ENCODE assay signal across 4 fruit fly cellular contexts in genomic region chr3L:11285066-11285465, dm6.
TF ChIP-seq lines count a peak whose summit lies in the region.

No protein-coding gene starts in this region.

- TF ChIP-seq CTCF in whole organism, embryonic (GFP tag; optimal IDR thresholded peaks at IDR 0.05; lab: Kevin White, UChicago) = no peak

TF ChIP-seq in whole organism, adult, 20 proteins besides CTCF, POLR2A, EP300 and RAD21:
- no peak for TF ChIP-seq ovo (GFP tag; optimal IDR thresholded peaks at IDR 0.05; lab: Kevin White, UChicago)
- peak; percentile 13 for TF ChIP-seq CG7045 (GFP tag; optimal IDR thresholded peaks at IDR 0.05; lab: Kevin White, UChicago)
- no peak for TF ChIP-seq toe (GFP tag; optimal IDR thresholded peaks at IDR 0.05; lab: Kevin White, UChicago)
- TF ChIP-seq Mnt (GFP tag; optimal IDR thresholded peaks at IDR 0.05; lab: Kevin White, UChicago) = no peak
- TF ChIP-seq kay (GFP tag; lab: Kevin White, UChicago; ENCODE audit: borderline replicate concordance) = no peak
- peak; percentile 56 for TF ChIP-seq CG14711 (tag; optimal IDR thresholded peaks at IDR 0.05; lab: Kevin White, UChicago)
- no peak for TF ChIP-seq bab1 (GFP tag; optimal IDR thresholded peaks at IDR 0.05; lab: Kevin White, UChicago)
- TF ChIP-seq Crg-1 (GFP tag; optimal IDR thresholded peaks at IDR 0.05; lab: Kevin White, UChicago) = no peak
- no peak for TF ChIP-seq CG33017 (tag; optimal IDR thresholded peaks at IDR 0.05; lab: Kevin White, UChicago)

TF ChIP-seq in whole organism, embryonic, 481 proteins besides CTCF, POLR2A, EP300 and RAD21 (continues in another document):
- TF ChIP-seq CG11723 (GFP tag; optimal IDR thresholded peaks at IDR 0.05; lab: Kevin White, UChicago) = no peak
- TF ChIP-seq CG12391 (tag; optimal IDR thresholded peaks at IDR 0.05; lab: Kevin White, UChicago) = no peak
- TF ChIP-seq tap (tag; optimal IDR thresholded peaks at IDR 0.05; lab: Kevin White, UChicago) = peak; percentile 65
- no peak for TF ChIP-seq CG9609 (GFP tag; optimal IDR thresholded peaks at IDR 0.05; lab: Kevin White, UChicago)
- no peak for TF ChIP-seq Sin3A (optimal IDR thresholded peaks at IDR 0.05; lab: Kevin White, UChicago)
- TF ChIP-seq CG10565 (GFP tag; optimal IDR thresholded peaks at IDR 0.05; lab: Kevin White, UChicago) = peak; percentile 5
- TF ChIP-seq CG17912 (GFP tag; optimal IDR thresholded peaks at IDR 0.05; lab: Kevin White, UChicago) = no peak
- peak; percentile 53 for TF ChIP-seq CG18764 (GFP tag; optimal IDR thresholded peaks at IDR 0.05; lab: Kevin White, UChicago)
- peak; percentile 49 for TF ChIP-seq CG3281 (GFP tag; optimal IDR thresholded peaks at IDR 0.05; lab: Kevin White, UChicago)
- no peak for TF ChIP-seq CG3065 (GFP tag; optimal IDR thresholded peaks at IDR 0.05; lab: Kevin White, UChicago)
- TF ChIP-seq Vsx1 (GFP tag; optimal IDR thresholded peaks at IDR 0.05; lab: Kevin White, UChicago) = no peak
- TF ChIP-seq Rx (GFP tag; IDR thresholded peaks at IDR 0.05; lab: Robert Waterston, UW) = no peak
- TF ChIP-seq CG3726 (GFP tag; IDR thresholded peaks at IDR 0.05; lab: Robert Waterston, UW) = no peak
- peak; percentile 59; the same call in 1 of the 2 replicates for TF ChIP-seq lmd (GFP tag; IDR thresholded peaks at IDR 0.05; lab: Robert Waterston, UW)
- no peak for TF ChIP-seq Nf-YC (tag; optimal IDR thresholded peaks at IDR 0.05; lab: Kevin White, UChicago)
- TF ChIP-seq CG13624 (GFP tag; optimal IDR thresholded peaks at IDR 0.05; lab: Kevin White, UChicago) = peak; percentile 29
- TF ChIP-seq CG10959 (GFP tag; IDR thresholded peaks at IDR 0.05; lab: Robert Waterston, UW) = no peak
- no peak for TF ChIP-seq Hr3 (GFP tag; optimal IDR thresholded peaks at IDR 0.05; lab: Kevin White, UChicago)
- peak; percentile 62 for TF ChIP-seq CG6854 (GFP tag; optimal IDR thresholded peaks at IDR 0.05; lab: Kevin White, UChicago)
- TF ChIP-seq Fer2 (tag; optimal IDR thresholded peaks at IDR 0.05; lab: Kevin White, UChicago) = no peak
- no peak for TF ChIP-seq Trl (optimal IDR thresholded peaks at IDR 0.05; lab: Kevin White, UChicago)
- TF ChIP-seq Trl (GFP tag; optimal IDR thresholded peaks at IDR 0.05; lab: Kevin White, UChicago) = no peak
- no peak for TF ChIP-seq CG14860 (GFP tag; IDR thresholded peaks at IDR 0.05; lab: Robert Waterston, UW; ENCODE audit: partially characterized antibody)
- peak; percentile 78 for TF ChIP-seq CG2712 (tag; optimal IDR thresholded peaks at IDR 0.05; lab: Kevin White, UChicago)
- TF ChIP-seq tna (GFP tag; IDR thresholded peaks at IDR 0.05; lab: Robert Waterston, UW; ENCODE audit: partially characterized antibody) = no peak
- TF ChIP-seq stwl (tag; optimal IDR thresholded peaks at IDR 0.05; lab: Kevin White, UChicago) = no peak
- peak; percentile 72 for TF ChIP-seq CG10979 (tag; optimal IDR thresholded peaks at IDR 0.05; lab: Kevin White, UChicago)
- no peak for TF ChIP-seq CG9797 (GFP tag; optimal IDR thresholded peaks at IDR 0.05; lab: Kevin White, UChicago)
- no peak for TF ChIP-seq ERR (GFP tag; optimal IDR thresholded peaks at IDR 0.05; lab: Kevin White, UChicago)

TF ChIP-seq in whole organism, prepupa, 60 proteins besides CTCF, POLR2A, EP300 and RAD21 (continues in another document):
- TF ChIP-seq CG8119 (GFP tag; IDR thresholded peaks at IDR 0.05; lab: Robert Waterston, UW) (no peak), CG31627 (GFP tag; optimal IDR thresholded peaks at IDR 0.05; lab: Kevin White, UChicago) (no peak), spab (GFP tag; optimal IDR thresholded peaks at IDR 0.05; lab: Kevin White, UChicago) (no peak), achi (GFP tag; optimal IDR thresholded peaks at IDR 0.05; lab: Kevin White, UChicago) (no peak), lz (GFP tag; optimal IDR thresholded peaks at IDR 0.05; lab: Kevin White, UChicago) (no peak), CG6276 (GFP tag; optimal IDR thresholded peaks at IDR 0.05; lab: Kevin White, UChicago) (peak; percentile 66), Hr38 (GFP tag; optimal IDR thresholded peaks at IDR 0.05; lab: Kevin White, UChicago) (no peak), Eip93F (GFP tag; optimal IDR thresholded peaks at IDR 0.05; lab: Kevin White, UChicago) (no peak), eg (GFP tag; IDR thresholded peaks at IDR 0.05; lab: Robert Waterston, UW) (peak; percentile 80), CG11902 (GFP tag; optimal IDR thresholded peaks at IDR 0.05; lab: Kevin White, UChicago) (no peak), Smox (GFP tag; optimal IDR thresholded peaks at IDR 0.05; lab: Kevin White, UChicago) (no peak), CG11294 (GFP tag; IDR thresholded peaks at IDR 0.05; lab: Robert Waterston, UW) (no peak; the same call in 1 of the 2 replicates), Sox15 (GFP tag; optimal IDR thresholded peaks at IDR 0.05; lab: Kevin White, UChicago) (no peak), Eip78C (GFP tag; lab: Kevin White, UChicago) (peak; percentile 50), svp (GFP tag; lab: Kevin White, UChicago) (no peak), Blimp-1 (GFP tag; optimal IDR thresholded peaks at IDR 0.05; lab: Kevin White, UChicago) (no peak), CG16779 (tag; optimal IDR thresholded peaks at IDR 0.05; lab: Kevin White, UChicago) (no peak), Ets96B (tag; optimal IDR thresholded peaks at IDR 0.05; lab: Kevin White, UChicago) (peak; percentile 9), CG8632 (GFP tag; optimal IDR thresholded peaks at IDR 0.05; lab: Kevin White, UChicago) (no peak), CG15336 (GFP tag; IDR thresholded peaks at IDR 0.05; lab: Robert Waterston, UW) (no peak), CG32006 (GFP tag; optimal IDR thresholded peaks at IDR 0.05; lab: Kevin White, UChicago) (no peak), Sox14 (GFP tag; optimal IDR thresholded peaks at IDR 0.05; lab: Kevin White, UChicago) (no peak), cyc (GFP tag; optimal IDR thresholded peaks at IDR 0.05; lab: Kevin White, UChicago) (no peak), dac (GFP tag; optimal IDR thresholded peaks at IDR 0.05; lab: Kevin White, UChicago) (no peak), CG7368 (GFP tag; optimal IDR thresholded peaks at IDR 0.05; lab: Kevin White, UChicago) (no peak), CG34406 (GFP tag; optimal IDR thresholded peaks at IDR 0.05; lab: Kevin White, UChicago) (no peak), CG10669 (GFP tag; optimal IDR thresholded peaks at IDR 0.05; lab: Kevin White, UChicago) (no peak), CG6792 (GFP tag; optimal IDR thresholded peaks at IDR 0.05; lab: Kevin White, UChicago) (no peak), fkh (GFP tag; optimal IDR thresholded peaks at IDR 0.05; lab: Kevin White, UChicago) (no peak), CG6808 (GFP tag; optimal IDR thresholded peaks at IDR 0.05; lab: Kevin White, UChicago) (no peak), fd85E (GFP tag; optimal IDR thresholded peaks at IDR 0.05; lab: Kevin White, UChicago) (no peak), CG1621 (tag; optimal IDR thresholded peaks at IDR 0.05; lab: Kevin White, UChicago) (no peak)

TF ChIP-seq in whole organism, pupa, 21 proteins besides CTCF, POLR2A, EP300 and RAD21:
- peak; percentile 17; the same call in 1 of the 2 replicates for TF ChIP-seq Ets98B (GFP tag; IDR thresholded peaks at IDR 0.05; lab: Robert Waterston, UW)
- no peak for TF ChIP-seq CG15710 (tag; optimal IDR thresholded peaks at IDR 0.05; lab: Kevin White, UChicago)
- peak; percentile 78 for TF ChIP-seq CG4496 (GFP tag; IDR thresholded peaks at IDR 0.05; lab: Robert Waterston, UW)
- TF ChIP-seq CG14655 (GFP tag; optimal IDR thresholded peaks at IDR 0.05; lab: Kevin White, UChicago) = peak; percentile 70
- peak; percentile 69 for TF ChIP-seq CG12605 (GFP tag; IDR thresholded peaks at IDR 0.05; lab: Robert Waterston, UW)
- peak; percentile 61 for TF ChIP-seq CG8159 (tag; optimal IDR thresholded peaks at IDR 0.05; lab: Kevin White, UChicago)
- TF ChIP-seq CG8301 (tag; optimal IDR thresholded peaks at IDR 0.05; lab: Kevin White, UChicago) = peak; percentile 58
- peak; percentile 63 for TF ChIP-seq Pif1A (GFP tag; optimal IDR thresholded peaks at IDR 0.05; lab: Kevin White, UChicago)
- peak; percentile 57 for TF ChIP-seq CG32121 (GFP tag; IDR thresholded peaks at IDR 0.05; lab: Robert Waterston, UW)
- TF ChIP-seq CG34367 (tag; optimal IDR thresholded peaks at IDR 0.05; lab: Kevin White, UChicago) = no peak
- no peak for TF ChIP-seq CG13204 (GFP tag; optimal IDR thresholded peaks at IDR 0.05; lab: Kevin White, UChicago)
- TF ChIP-seq EcR (GFP tag; optimal IDR thresholded peaks at IDR 0.05; lab: Kevin White, UChicago) = no peak
- TF ChIP-seq Snoo (tag; optimal IDR thresholded peaks at IDR 0.05; lab: Kevin White, UChicago) = no peak
- no peak for TF ChIP-seq rn (GFP tag; IDR thresholded peaks at IDR 0.05; lab: Robert Waterston, UW)
- TF ChIP-seq Pif1B (GFP tag; optimal IDR thresholded peaks at IDR 0.05; lab: Kevin White, UChicago) = peak; percentile 20
- no peak for TF ChIP-seq gl (tag; optimal IDR thresholded peaks at IDR 0.05; lab: Kevin White, UChicago)
- peak; percentile 36 for TF ChIP-seq CG17806 (tag; optimal IDR thresholded peaks at IDR 0.05; lab: Kevin White, UChicago)
- no peak for TF ChIP-seq fd96Ca (GFP tag; IDR thresholded peaks at IDR 0.05; lab: Robert Waterston, UW)
- TF ChIP-seq D1 (tag; optimal IDR thresholded peaks at IDR 0.05; lab: Kevin White, UChicago) = no peak
- TF ChIP-seq CG10348 (GFP tag; IDR thresholded peaks at IDR 0.05; lab: Robert Waterston, UW) = no peak
- TF ChIP-seq CG9948 (tag; optimal IDR thresholded peaks at IDR 0.05; lab: Kevin White, UChicago) = peak; percentile 22
TF ChIP-seq in whole organism, pupa: peak in this region for 11.
